Fruit fly (Drosophila melanogaster): ENCODE results near the gene phol.

DNA sequence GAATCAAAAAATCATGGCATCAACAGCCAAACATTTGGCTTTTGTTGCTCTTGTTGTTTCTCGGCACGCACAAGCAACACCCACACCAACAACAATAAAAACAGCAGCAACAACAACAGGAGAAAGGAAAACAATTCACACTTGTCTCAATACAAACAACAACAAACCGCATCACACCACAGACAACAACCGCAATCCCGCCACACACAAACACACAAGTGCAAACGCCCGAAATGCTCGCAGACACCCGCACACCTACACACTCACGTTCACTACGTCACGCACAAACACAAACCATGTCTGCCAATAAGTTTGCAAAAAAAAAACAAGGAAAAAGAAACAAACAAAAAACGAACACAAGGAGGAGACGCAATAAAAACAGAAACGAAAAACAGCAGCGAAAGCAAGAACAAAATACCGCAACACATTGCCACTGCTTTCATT is 11.7 kb upstream of the phol start:
- no peak for TF ChIP-seq Dll (optimal IDR thresholded peaks at IDR 0.05)
- no peak for TF ChIP-seq usp (GFP tag; optimal IDR thresholded peaks at IDR 0.05)

Data from whole organism.